Fruit fly (Drosophila melanogaster) whole organism, embryonic: ENCODE measurements around the gene GABPI.
A peak's percentile ranks its signal among the peaks of the same experiment; 100 is the strongest.

Experiments used
- Aef1 ChIP-seq: fragments of 200-800 bp; sonication (Bioruptor generic); IDR thresholded peaks from 3 replicates; pipeline ENCODE4 v1.3.6; 2022; ENCODE audit warnings: missing biosample characterization, missing genetic modification characterization
- Awh ChIP-seq: fragments of 200-800 bp; sonication (Bioruptor generic); IDR thresholded peaks from 2 replicates; pipeline ENCODE4, ENCODE4 v1.3.6; 2022; ENCODE audit warnings: missing biosample characterization, missing genetic modification characterization
- CG10147 ChIP-seq: fragments of 200-800 bp; sonication (Bioruptor generic); optimal IDR thresholded peaks from 2 replicates; lab custom pipeline; 2019; ENCODE audit warnings: missing biosample characterization, mild to moderate bottlenecking, missing genetic modification characterization, moderate library complexity
- CG11093 ChIP-seq: fragments of 200-800 bp; sonication (Bioruptor generic); IDR thresholded peaks from 3 replicates; pipeline ENCODE4 v1.3.6; 2022; ENCODE audit warnings: missing biosample characterization, missing genetic modification characterization
- CG12104 ChIP-seq: fragments of 200-800 bp; sonication (Bioruptor generic); optimal IDR thresholded peaks from 3 replicates; lab custom pipeline; 2016; ENCODE audit warnings: missing biosample characterization, missing genetic modification characterization
- CG12391 ChIP-seq: fragments of 200-800 bp; sonication (Bioruptor generic); optimal IDR thresholded peaks from 3 replicates; lab custom pipeline; 2018; ENCODE audit warnings: missing biosample characterization, mild to moderate bottlenecking, missing genetic modification characterization, moderate library complexity
- CG13624 ChIP-seq: fragments of 200-800 bp; sonication (Bioruptor generic); optimal IDR thresholded peaks from 2 replicates; lab custom pipeline; 2016; ENCODE audit warnings: missing biosample characterization, missing genetic modification characterization
- CG1602 ChIP-seq: fragments of 200-800 bp; sonication (Bioruptor generic); optimal IDR thresholded peaks from 3 replicates; lab custom pipeline; 2016; ENCODE audit warnings: missing biosample characterization, missing genetic modification characterization
- CG17568 ChIP-seq: fragments of 200-800 bp; sonication (Bioruptor generic); optimal IDR thresholded peaks from 2 replicates; lab custom pipeline; 2018; ENCODE audit warnings: missing biosample characterization, mild to moderate bottlenecking, missing genetic modification characterization, moderate library complexity
- CG17802 ChIP-seq: fragments of 200-800 bp; sonication (Bioruptor generic); optimal IDR thresholded peaks from 2 replicates; lab custom pipeline; 2018; ENCODE audit warnings: missing biosample characterization, mild to moderate bottlenecking, missing genetic modification characterization, moderate library complexity
- CG17829 ChIP-seq: fragments of 200-800 bp; optimal IDR thresholded peaks from 2 replicates; lab custom pipeline; 2019; ENCODE audit warnings: missing biosample characterization, mild to moderate bottlenecking, missing genetic modification characterization, moderate library complexity
- CG2712 ChIP-seq: fragments of 200-800 bp; optimal IDR thresholded peaks from 3 replicates; lab custom pipeline; 2019; ENCODE audit warnings: missing biosample characterization, mild to moderate bottlenecking, missing genetic modification characterization, moderate library complexity
- CG30403 ChIP-seq: fragments of 200-800 bp; sonication (Bioruptor generic); optimal IDR thresholded peaks from 3 replicates; lab custom pipeline; 2016; ENCODE audit warnings: missing biosample characterization, missing genetic modification characterization
- CG4820 ChIP-seq: fragments of 200-800 bp; sonication (Bioruptor generic); optimal IDR thresholded peaks from 3 replicates; lab custom pipeline; 2016; ENCODE audit warnings: missing biosample characterization, missing genetic modification characterization
- CG7357 ChIP-seq: fragments of 200-800 bp; sonication (Bioruptor generic); IDR thresholded peaks from 3 replicates; pipeline ENCODE4 v1.3.6; 2022; ENCODE audit warnings: missing biosample characterization, missing genetic modification characterization
- CG8290 ChIP-seq, 3 experiments: fragments of 200-800 bp; sonication (Bioruptor generic); optimal IDR thresholded peaks; 2 replicates each; lab custom pipeline; 2016 to 2019; ENCODE audit warnings: missing biosample characterization in 3 of 3, missing genetic modification characterization in 3 of 3, mild to moderate bottlenecking in 2 of 3, moderate library complexity in 1 of 3
- CG8478 ChIP-seq: fragments of >200 bp; optimal IDR thresholded peaks from 2 replicates; lab custom pipeline; 2018
- CG8924 ChIP-seq: fragments of 200-800 bp; optimal IDR thresholded peaks from 3 replicates; lab custom pipeline; 2019; ENCODE audit warnings: missing biosample characterization, mild to moderate bottlenecking, missing genetic modification characterization, moderate library complexity
- Dbx ChIP-seq: fragments of 200-800 bp; sonication (Bioruptor generic); IDR thresholded peaks from 3 replicates; pipeline ENCODE4 v1.3.6; 2022; ENCODE audit warnings: missing biosample characterization, missing genetic modification characterization
- E2f2 ChIP-seq: fragments of 200-800 bp; sonication (Bioruptor generic); IDR thresholded peaks from 2 replicates; pipeline ENCODE4 v1.3.6; 2022; ENCODE audit warnings: missing biosample characterization, missing genetic modification characterization
- Ets65A ChIP-seq: fragments of 200-800 bp; sonication (Bioruptor generic); peaks from one replicate; lab custom pipeline; 2016; ENCODE audit warnings: missing biosample characterization, missing genetic modification characterization
- HmgD ChIP-seq: fragments of 200-800 bp; sonication (Bioruptor generic); optimal IDR thresholded peaks from 3 replicates; lab custom pipeline; 2016; ENCODE audit warnings: missing biosample characterization, missing genetic modification characterization
- MESR4 ChIP-seq: fragments of 200-800 bp; sonication (Bioruptor generic); optimal IDR thresholded peaks from 2 replicates; lab custom pipeline; 2018; ENCODE audit warnings: missing biosample characterization, mild to moderate bottlenecking, missing genetic modification characterization, moderate library complexity
- MTF-1 ChIP-seq: fragments of 200-800 bp; sonication (Bioruptor generic); optimal IDR thresholded peaks from 2 replicates; lab custom pipeline; 2018; ENCODE audit warnings: missing biosample characterization, mild to moderate bottlenecking, missing genetic modification characterization, borderline replicate concordance
- Med ChIP-seq: fragments of 200-800 bp; sonication (Bioruptor generic); peaks from one replicate; lab custom pipeline; 2016; ENCODE audit warnings: missing biosample characterization, missing genetic modification characterization, mild to moderate bottlenecking, inconsistent platforms, moderate library complexity
- Optix ChIP-seq: fragments of 200-800 bp; sonication (Bioruptor generic); IDR thresholded peaks from 3 replicates; pipeline ENCODE4 v1.3.6; 2022; ENCODE audit warnings: missing biosample characterization, missing genetic modification characterization
- Pdp1 ChIP-seq, 2 experiments: fragments of 200-800 bp; sonication (Bioruptor generic); optimal IDR thresholded peaks; 3 replicates each; lab custom pipeline; 2016; ENCODE audit warnings: missing biosample characterization in 2 of 2, missing genetic modification characterization in 2 of 2, mild to moderate bottlenecking in 1 of 2, moderate library complexity in 1 of 2
- Ravus ChIP-seq: fragments of 200-800 bp; sonication (Bioruptor generic); IDR thresholded peaks from 2 replicates; pipeline ENCODE4 v1.3.6; 2022; ENCODE audit warnings: missing biosample characterization, missing genetic modification characterization
- Scr ChIP-seq: fragments of 200-800 bp; sonication (Bioruptor generic); IDR thresholded peaks from 2 replicates; pipeline ENCODE4 v1.3.6; 2022; ENCODE audit warnings: missing biosample characterization, missing genetic modification characterization; ENCODE audit not compliant: partially characterized antibody
- Vsx1 ChIP-seq: fragments of 200-800 bp; sonication (Bioruptor generic); optimal IDR thresholded peaks from 2 replicates; lab custom pipeline; 2017; ENCODE audit warnings: missing biosample characterization, mild to moderate bottlenecking, missing genetic modification characterization, missing genetic modification reagents
- ato ChIP-seq: fragments of 200-800 bp; sonication (Bioruptor generic); IDR thresholded peaks from 2 replicates; pipeline ENCODE4 v1.3.6; 2022; ENCODE audit warnings: missing biosample characterization, missing genetic modification characterization; ENCODE audit not compliant: partially characterized antibody
- chm ChIP-seq: fragments of 200-800 bp; sonication (Bioruptor generic); IDR thresholded peaks from 2 replicates; pipeline ENCODE4 v1.3.6; 2022; ENCODE audit warnings: missing biosample characterization, missing genetic modification characterization
- corto ChIP-seq: fragments of 200-800 bp; sonication (Bioruptor generic); optimal IDR thresholded peaks from 2 replicates; lab custom pipeline; 2016; ENCODE audit warnings: missing biosample characterization, mild to moderate bottlenecking, missing genetic modification characterization, moderate library complexity
- croc ChIP-seq: fragments of 200-800 bp; sonication (Bioruptor generic); conservative IDR thresholded peaks from 3 replicates; pipeline ENCODE4 v1.3.6; 2022; ENCODE audit warnings: missing biosample characterization, missing genetic modification characterization
- dan ChIP-seq: fragments of 200-800 bp; sonication (Bioruptor generic); IDR thresholded peaks from 2 replicates; pipeline ENCODE4 v1.3.6; 2022; ENCODE audit warnings: missing biosample characterization, missing genetic modification characterization
- fd102C ChIP-seq: fragments of 200-800 bp; sonication (Bioruptor generic); optimal IDR thresholded peaks from 2 replicates; lab custom pipeline; 2018; ENCODE audit warnings: missing biosample characterization, mild to moderate bottlenecking, missing genetic modification characterization, moderate library complexity
- gce ChIP-seq: fragments of 200-800 bp; sonication (Bioruptor generic); IDR thresholded peaks from 3 replicates; pipeline ENCODE4 v1.3.6; 2022; ENCODE audit warnings: missing biosample characterization, missing genetic modification characterization
- gcm ChIP-seq: fragments of 200-800 bp; sonication (Bioruptor generic); optimal IDR thresholded peaks from 2 replicates; lab custom pipeline; 2019; ENCODE audit warnings: missing biosample characterization, mild to moderate bottlenecking, missing genetic modification characterization, moderate library complexity
- gem ChIP-seq: fragments of 200-800 bp; sonication (Bioruptor generic); optimal IDR thresholded peaks from 2 replicates; lab custom pipeline; 2019; ENCODE audit warnings: missing biosample characterization, mild to moderate bottlenecking, missing genetic modification characterization, moderate library complexity
- insv ChIP-seq, 2 experiments: fragments of 200-800 bp; sonication (Bioruptor generic); optimal IDR thresholded peaks; 3 replicates each; lab custom pipeline; 2016 to 2018; ENCODE audit warnings: missing biosample characterization in 2 of 2, missing genetic modification characterization in 2 of 2
- nmo ChIP-seq: fragments of 200-800 bp; sonication (Bioruptor generic); optimal IDR thresholded peaks from 2 replicates; lab custom pipeline; 2018; ENCODE audit warnings: missing biosample characterization, mild to moderate bottlenecking, missing genetic modification characterization, moderate library complexity
- pnt ChIP-seq: fragments of 200-800 bp; sonication (Bioruptor generic); optimal IDR thresholded peaks from 3 replicates; lab custom pipeline; 2016; ENCODE audit warnings: missing biosample characterization, missing genetic modification characterization
- pum ChIP-seq: fragments of 200-800 bp; sonication (Bioruptor generic); optimal IDR thresholded peaks from 2 replicates; lab custom pipeline; 2016; ENCODE audit warnings: missing biosample characterization, missing genetic modification characterization
- sc ChIP-seq, 3 experiments: fragments of >200 bp in 2 of 3; fragments of 200-800 bp in 1 of 3; sonication (Bioruptor generic) in 1 of 3; optimal IDR thresholded peaks; 2 replicates in 2 of 3; 3 replicates in 1 of 3; lab custom pipeline; 2017; ENCODE audit warnings: mild to moderate bottlenecking in 1 of 3, missing biosample characterization in 1 of 3, missing genetic modification characterization in 1 of 3, missing genetic modification reagents in 1 of 3
- tap ChIP-seq: fragments of 200-800 bp; optimal IDR thresholded peaks from 3 replicates; lab custom pipeline; 2019; ENCODE audit warnings: missing biosample characterization, mild to moderate bottlenecking, missing genetic modification characterization, moderate library complexity
- toy ChIP-seq: fragments of 200-800 bp; sonication (Bioruptor generic); IDR thresholded peaks from 2 replicates; pipeline ENCODE4 v1.3.6; 2022; ENCODE audit warnings: missing biosample characterization, missing genetic modification characterization
- unc-4 ChIP-seq: fragments of 200-800 bp; sonication (Bioruptor generic); IDR thresholded peaks from 2 replicates; pipeline ENCODE4 v1.3.6; 2022; ENCODE audit warnings: missing biosample characterization, missing genetic modification characterization; ENCODE audit not compliant: partially characterized antibody
- zfh1 ChIP-seq: fragments of 200-800 bp; sonication (Bioruptor generic); IDR thresholded peaks from 3 replicates; pipeline ENCODE4 v1.3.6; 2022; ENCODE audit warnings: missing biosample characterization, missing genetic modification characterization

GABPI gene

DNA sequence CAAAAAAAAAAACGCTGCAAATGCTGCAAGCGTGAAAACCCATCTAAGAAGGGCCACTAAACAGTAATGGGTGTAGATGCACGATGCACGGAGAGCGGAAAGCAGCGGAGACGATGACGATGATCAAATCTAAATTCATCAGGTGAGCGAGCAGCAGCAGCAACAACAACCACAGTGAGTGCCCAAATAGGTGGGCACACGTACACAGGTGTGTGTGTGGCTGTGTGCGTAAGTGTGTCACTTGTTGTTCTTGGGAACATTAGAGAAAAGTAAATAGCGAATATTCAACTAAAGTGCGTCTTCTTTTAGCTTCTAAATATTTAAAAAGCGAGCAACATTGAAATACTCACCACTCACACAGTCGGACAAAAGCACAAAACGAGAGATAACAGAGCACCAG lies 37.1 kb upstream of the GABPI start (continued):
- no peak for TF ChIP-seq Optix
- no peak for TF ChIP-seq pum
- no peak for TF ChIP-seq zfh1
- TF ChIP-seq CG2712 (tag; lab: Kevin White, UChicago), result no peak
- TF ChIP-seq chm (GFP tag; lab: Robert Waterston, UW), result no peak
- no peak for TF ChIP-seq CG12104 (GFP tag; lab: Kevin White, UChicago)
- TF ChIP-seq insv (GFP tag; optimal IDR thresholded peaks at IDR 0.05; lab: Kevin White, UChicago), result no peak
- no peak for TF ChIP-seq Scr (GFP tag; lab: Robert Waterston, UW)
- TF ChIP-seq unc-4 (GFP tag; lab: Robert Waterston, UW), result no peak
- no peak for TF ChIP-seq Pdp1 (GFP tag; optimal IDR thresholded peaks at IDR 0.05; lab: Kevin White, UChicago)
- TF ChIP-seq gcm (GFP tag; lab: Kevin White, UChicago), result no peak
- TF ChIP-seq gce (GFP tag; lab: Robert Waterston, UW), result 0 out of 3 replicates have a peak, but pooled peaks have one; percentile 26
- TF ChIP-seq CG30403, result no peak
- no peak for TF ChIP-seq CG1602
- no peak for TF ChIP-seq dan (GFP tag; lab: Robert Waterston, UW)
- 0 out of 3 replicates have a peak, but pooled peaks have one; percentile 29 for TF ChIP-seq Aef1
- TF ChIP-seq sc (optimal IDR thresholded peaks at IDR 0.05; lab: Kevin White, UChicago), result no peak
- no peak for TF ChIP-seq sc (GFP tag; optimal IDR thresholded peaks at IDR 0.05; lab: Kevin White, UChicago)
- TF ChIP-seq CG10147 (GFP tag; lab: Kevin White, UChicago), result no peak
- TF ChIP-seq fd102C (GFP tag; lab: Kevin White, UChicago), result no peak
- no peak for TF ChIP-seq CG12391 (tag; lab: Kevin White, UChicago)

DNA sequence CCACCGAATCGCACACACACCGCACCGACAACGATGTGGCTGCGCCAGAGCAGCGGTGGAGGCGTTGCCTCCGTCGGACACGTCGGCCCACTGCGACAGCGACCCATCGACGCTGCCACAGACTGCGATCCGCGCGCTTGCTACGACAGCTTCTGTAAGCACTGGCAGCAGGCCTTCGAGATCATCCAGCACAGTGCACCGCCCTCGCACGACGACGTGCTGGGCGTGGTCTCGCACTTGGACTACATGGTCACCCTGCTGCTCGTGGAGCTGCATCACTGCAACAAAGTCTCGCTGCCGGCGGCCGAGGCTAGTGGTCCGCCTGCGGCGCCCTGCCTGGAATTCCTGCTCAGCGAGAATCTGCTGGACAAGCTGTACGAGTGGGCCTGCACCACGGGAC lies 36.6 kb upstream of the GABPI start:
- TF ChIP-seq Awh (GFP tag; lab: Robert Waterston, UW) (peak; percentile 52; the same call in 1 of the 2 replicates), Med (GFP tag; lab: Kevin White, UChicago) (peak; percentile 44), CG7357 (GFP tag; lab: Robert Waterston, UW) (0 out of 3 replicates have a peak, but pooled peaks have one; percentile 15), Dbx (GFP tag; lab: Robert Waterston, UW) (peak; percentile 22; the same call in 1 of the 3 replicates), Ravus (GFP tag; lab: Robert Waterston, UW) (no peak), CG4820 (GFP tag; lab: Kevin White, UChicago) (no peak), toy (GFP tag; lab: Robert Waterston, UW) (0 out of 2 replicates have a peak, but pooled peaks have one; percentile 20), CG8478 (lab: Kevin White, UChicago) (peak; percentile 82), CG17829 (no peak), CG11093 (GFP tag; lab: Robert Waterston, UW) (0 out of 3 replicates have a peak, but pooled peaks have one; percentile 21)

DNA sequence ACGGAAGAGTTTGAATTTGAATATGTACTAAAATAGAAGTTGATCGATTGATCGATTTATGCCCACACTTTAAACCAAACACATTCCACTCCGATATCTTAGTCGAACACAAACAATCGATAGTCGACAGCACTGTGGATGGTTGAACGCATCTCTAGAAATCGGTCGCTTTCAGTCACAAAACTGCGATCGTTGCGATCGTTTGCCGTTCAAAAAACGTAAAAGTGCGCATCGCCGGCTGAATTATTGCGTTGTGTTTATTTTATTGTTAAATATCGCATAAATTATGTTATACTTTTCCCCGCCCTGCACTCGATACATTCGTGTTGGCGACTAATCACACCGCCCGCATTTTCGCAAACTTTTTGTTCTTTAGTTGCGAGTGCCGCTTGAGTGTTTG lies 31.2 kb upstream of the GABPI start, which contains the start of gene Ccdc85:
TSS of gene Ccdc85 (plus strand) at position 174 of the 400 bp plus-strand sequence.
- TF ChIP-seq E2f2 (GFP tag; lab: Robert Waterston, UW), result peak; percentile 74
- TF ChIP-seq HmgD (GFP tag; lab: Kevin White, UChicago), result no peak
- no peak for TF ChIP-seq croc (GFP tag; lab: Robert Waterston, UW)
- peak; percentile 51 for TF ChIP-seq CG8924 (tag; lab: Kevin White, UChicago)
- TF ChIP-seq Med (GFP tag; lab: Kevin White, UChicago), result peak; percentile 93
- no peak for TF ChIP-seq tap
- TF ChIP-seq CG17568 (GFP tag; lab: Kevin White, UChicago), result no peak
- peak; percentile 44 for TF ChIP-seq CG17829
- TF ChIP-seq MTF-1 (GFP tag; lab: Kevin White, UChicago), result no peak
- no peak for TF ChIP-seq Vsx1 (GFP tag; lab: Kevin White, UChicago)
- peak; percentile 99 for TF ChIP-seq ato (GFP tag; lab: Robert Waterston, UW)
- TF ChIP-seq Aef1, result no peak
- no peak for TF ChIP-seq corto (GFP tag; lab: Kevin White, UChicago)
- peak; percentile 15 for TF ChIP-seq nmo (GFP tag; lab: Kevin White, UChicago)
- no peak for TF ChIP-seq gem (tag; lab: Kevin White, UChicago)
- TF ChIP-seq CG13624 (GFP tag; lab: Kevin White, UChicago), result peak; percentile 55
- peak; percentile 36 for TF ChIP-seq MESR4 (GFP tag; lab: Kevin White, UChicago)
- TF ChIP-seq CG8290 (GFP tag; optimal IDR thresholded peaks at IDR 0.05; lab: Kevin White, UChicago), result peak; percentile 40
- TF ChIP-seq CG8290 (tag; optimal IDR thresholded peaks at IDR 0.05; lab: Kevin White, UChicago), result no peak
- no peak for TF ChIP-seq CG1602
- TF ChIP-seq pnt (GFP tag; lab: Kevin White, UChicago), result no peak
- TF ChIP-seq CG17802 (tag; lab: Kevin White, UChicago), result peak; percentile 6
- TF ChIP-seq Ets65A (GFP tag; lab: Kevin White, UChicago), result no peak
